Worm (Caenorhabditis elegans) whole organism, midembryonic: ENCODE measurements around the gene C04H4.1.

Experiments
- flt-1 ChIP-seq: fragments of 200-800 bp; sonication (Bioruptor generic); IDR thresholded peaks from 2 replicates; pipeline ENCODE4 v1.3.6; 2022; ENCODE audit warnings: missing genetic modification characterization, missing compliant biosample characterization
- tab-1 ChIP-seq: fragments of 200-800 bp; sonication (Bioruptor generic); IDR thresholded peaks from 2 replicates; pipeline ENCODE4 v1.3.6; 2022; ENCODE audit warnings: missing genetic modification characterization, missing compliant biosample characterization
- ztf-23 ChIP-seq: fragments of 200-800 bp; sonication (Bioruptor generic); IDR thresholded peaks from 2 replicates; pipeline ENCODE4 v1.3.6; 2022; ENCODE audit warnings: missing genetic modification reagents, missing genetic modification characterization, missing compliant biosample characterization
- ztf-29 ChIP-seq: fragments of 200-800 bp; sonication (Bioruptor generic); IDR thresholded peaks from 2 replicates; pipeline ENCODE4 v1.3.6; 2022; ENCODE audit warnings: missing genetic modification reagents, missing genetic modification characterization, missing compliant biosample characterization

DNA sequence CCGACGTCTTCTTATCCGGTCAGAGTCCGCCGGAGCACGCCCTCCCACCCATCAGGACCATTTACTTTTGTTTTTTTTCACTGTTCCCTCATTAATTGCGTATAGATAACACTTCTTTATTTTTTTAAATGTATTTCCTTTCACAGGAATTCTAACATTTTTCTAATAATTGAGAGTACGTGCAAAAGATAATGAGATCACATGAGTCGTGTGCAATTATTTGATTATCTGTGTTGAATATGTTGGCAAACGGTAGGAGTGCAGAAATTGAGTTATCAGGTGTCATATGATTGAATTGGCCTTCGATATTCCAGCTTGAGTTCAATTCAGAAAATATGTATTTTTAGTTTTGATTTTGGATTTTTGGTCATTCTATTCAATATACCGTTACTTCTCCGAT lies 9.7 kb downstream of the C04H4.1 start:
- TF ChIP-seq tab-1 (no peak), ztf-23 (GFP tag; lab: Robert Waterston, UW) (no peak), ztf-29 (GFP tag; lab: Robert Waterston, UW) (no peak), flt-1 (no peak)
